Worm (Caenorhabditis elegans): ENCODE data around the gene R13H4.7.

The R13H4.7 gene

ce11 chrV:11901260-11901659 lies 33.2 kb upstream of the R13H4.7 start:
- TF ChIP-seq lin-54 (GFP tag; optimal IDR thresholded peaks at IDR 0.05) (no peak), mel-28 (tag; optimal IDR thresholded peaks at IDR 0.05; ENCODE audit: borderline replicate concordance) (no peak), hsf-1 (GFP tag; IDR thresholded peaks at IDR 0.05) (no peak), Y53G8AR.9 (GFP tag; conservative IDR thresholded peaks at IDR 0.05) (no peak), aptf-3 (GFP tag; IDR thresholded peaks at IDR 0.05) (no peak), hmg-20 (GFP tag; IDR thresholded peaks at IDR 0.05) (no peak), Y95B8A.8 (GFP tag; IDR thresholded peaks at IDR 0.05) (no peak), hrde-1 (tag; optimal IDR thresholded peaks at IDR 0.05; ENCODE audit: borderline replicate concordance) (no peak), madf-8 (GFP tag; conservative IDR thresholded peaks at IDR 0.05) (no peak), Y53F4B.3 (GFP tag; IDR thresholded peaks at IDR 0.05) (no peak), tbx-9 (tag; optimal IDR thresholded peaks at IDR 0.05; ENCODE audit: borderline replicate concordance) (no peak), ekl-4 (GFP tag; IDR thresholded peaks at IDR 0.05) (no peak), nfya-2 (GFP tag; IDR thresholded peaks at IDR 0.05) (no peak), athp-1 (tag; optimal IDR thresholded peaks at IDR 0.05) (no peak), tlf-1 (GFP tag; optimal IDR thresholded peaks at IDR 0.05) (no peak), nhr-27 (tag; optimal IDR thresholded peaks at IDR 0.05) (no peak), him-1 (tag; optimal IDR thresholded peaks at IDR 0.05) (no peak), ceh-58 (GFP tag; IDR thresholded peaks at IDR 0.05) (no peak), mes-4 (tag; optimal IDR thresholded peaks at IDR 0.05) (no peak)

DNA sequence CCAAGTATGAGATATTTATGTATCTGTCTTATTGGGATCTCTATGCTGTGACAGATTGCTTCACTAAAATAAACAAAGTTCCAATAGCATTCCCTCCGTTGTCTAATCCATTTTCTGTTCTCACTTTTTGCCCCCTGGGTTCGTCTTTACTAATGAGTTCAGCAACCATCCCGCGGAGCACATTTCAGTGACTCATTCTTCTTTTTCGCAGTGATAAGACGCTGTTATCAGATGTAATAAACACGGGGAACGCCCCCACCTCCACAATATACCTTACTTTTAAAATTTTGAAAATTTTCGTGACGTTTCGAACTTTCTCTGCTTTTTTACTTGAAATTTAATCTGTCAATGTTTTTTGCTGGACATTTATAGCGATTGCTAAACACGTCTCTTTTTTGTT lies 32.1 kb upstream of the R13H4.7 start:
- TF ChIP-seq nhr-80 (tag; optimal IDR thresholded peaks at IDR 0.05) (peak; percentile 67), die-1 (tag; optimal IDR thresholded peaks at IDR 0.05) (no peak)

- TF ChIP-seq F10E7.11 (tag; optimal IDR thresholded peaks at IDR 0.05) (no peak), nhr-90 (tag; optimal IDR thresholded peaks at IDR 0.05) (no peak), hlh-26 (GFP tag; conservative IDR thresholded peaks at IDR 0.05) (no peak), ets-4 (GFP tag; optimal IDR thresholded peaks at IDR 0.05) (no peak), atf-7 (tag; optimal IDR thresholded peaks at IDR 0.05) (no peak), akir-1 (GFP tag; optimal IDR thresholded peaks at IDR 0.05) (no peak)
Measured at ce11 chrV:11899149-11899548, 31.1 kb upstream of the R13H4.7 start, which contains the start of gene sma-1. Gene sma-1 (plus strand): TSS chrV:11899449.

DNA sequence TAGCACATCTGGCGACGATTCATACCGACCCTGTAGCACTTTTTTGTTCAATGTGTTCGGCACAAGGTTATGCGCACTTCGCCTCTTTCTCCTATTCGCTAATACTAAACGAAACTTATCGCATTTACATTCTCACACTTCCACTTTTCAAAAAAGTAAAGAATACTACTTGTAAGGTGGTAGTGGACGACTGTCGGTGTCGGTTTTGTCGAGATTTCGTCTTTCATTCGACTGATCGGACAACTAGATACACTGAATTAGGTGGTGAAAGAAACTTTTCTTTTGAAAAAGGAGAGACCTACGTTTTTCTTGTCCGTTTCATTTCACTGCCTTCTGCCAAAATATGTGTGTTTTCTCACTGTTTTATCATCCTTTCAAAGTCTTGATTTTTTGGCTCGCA lies 29.6 kb upstream of the R13H4.7 start:
- TF ChIP-seq C17E4.6 (GFP tag; IDR thresholded peaks at IDR 0.05) (no peak), gei-17 (GFP tag; optimal IDR thresholded peaks at IDR 0.05) (no peak), ets-4 (GFP tag; optimal IDR thresholded peaks at IDR 0.05) (no peak), xnd-1 (tag; optimal IDR thresholded peaks at IDR 0.05) (no peak), F52B5.7 (tag; optimal IDR thresholded peaks at IDR 0.05) (no peak), snpc-4 (GFP tag; optimal IDR thresholded peaks at IDR 0.05) (no peak), snpc-4 (tag; optimal IDR thresholded peaks at IDR 0.05) (no peak), F37B4.10 (GFP tag; IDR thresholded peaks at IDR 0.05) (no peak), rec-8 (tag; optimal IDR thresholded peaks at IDR 0.05) (no peak), hmg-20 (GFP tag; IDR thresholded peaks at IDR 0.05) (no peak), ama-1 (optimal IDR thresholded peaks at IDR 0.05) (no peak), ama-1 (GFP tag; optimal IDR thresholded peaks at IDR 0.05) (no peak), unc-130 (GFP tag; optimal IDR thresholded peaks at IDR 0.05) (no peak), lin-40 (tag; optimal IDR thresholded peaks at IDR 0.05) (no peak)

Measured in whole organism, young adult.